Worm (Caenorhabditis elegans): ENCODE data around the gene rps-24.

DNA sequence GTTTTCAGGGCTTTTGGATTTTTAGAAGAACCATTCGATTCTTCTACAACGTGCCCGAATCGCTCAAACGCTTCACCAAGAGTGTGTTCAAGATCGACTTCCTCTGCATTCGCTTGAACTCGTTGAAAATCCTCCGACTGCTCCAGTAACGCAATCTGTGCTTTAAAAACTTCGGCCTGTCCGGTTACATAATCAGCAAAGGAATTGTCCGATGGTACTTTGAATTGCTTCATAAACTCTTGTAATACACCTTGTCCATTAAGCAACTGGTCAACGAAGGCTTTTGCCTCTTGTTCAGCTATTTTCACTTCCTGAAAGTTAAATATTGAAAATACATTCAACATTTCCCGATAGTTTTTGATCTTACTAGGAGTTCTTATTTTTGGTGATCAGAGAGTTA, 35.0 kb downstream of the rps-24 start:
- TF ChIP-seq him-1 (tag; optimal IDR thresholded peaks at IDR 0.05) = no peak
- TF ChIP-seq W03F9.2 (tag; optimal IDR thresholded peaks at IDR 0.05) = no peak
- TF ChIP-seq dao-5 (tag; optimal IDR thresholded peaks at IDR 0.05) = no peak

All from whole organism, L4/young adult.